Fruit fly (Drosophila melanogaster): Measurements from ENCODE around the gene AhcyL2.

Gene AhcyL2

dm6 chr3R:17002218-17003110 lies 20.5 kb upstream of the AhcyL2 start, which contains the start of the genes Sf3a1 and Irc (continued):
- TF ChIP-seq CG3163 (GFP tag; optimal IDR thresholded peaks at IDR 0.05) (no peak), dati (GFP tag; IDR thresholded peaks at IDR 0.05) (no peak), CG11723 (GFP tag; optimal IDR thresholded peaks at IDR 0.05) (no peak), HmgD (GFP tag; optimal IDR thresholded peaks at IDR 0.05) (peak; percentile 87), trem (tag; optimal IDR thresholded peaks at IDR 0.05) (peak; percentile 75), BEAF-32 (GFP tag; optimal IDR thresholded peaks at IDR 0.05) (peak; percentile 96), ham (GFP tag; IDR thresholded peaks at IDR 0.05) (no peak), Bteb2 (GFP tag; optimal IDR thresholded peaks at IDR 0.05) (no peak), chn (GFP tag; optimal IDR thresholded peaks at IDR 0.05) (no peak), grn (GFP tag; optimal IDR thresholded peaks at IDR 0.05) (peak; percentile 10), D19A (tag; optimal IDR thresholded peaks at IDR 0.05) (no peak), CG10565 (GFP tag; optimal IDR thresholded peaks at IDR 0.05) (no peak), Chrac-16 (GFP tag; optimal IDR thresholded peaks at IDR 0.05) (peak; percentile 13), CG10366 (GFP tag; IDR thresholded peaks at IDR 0.05) (no peak), lov (optimal IDR thresholded peaks at IDR 0.05) (no peak), lov (GFP tag; IDR thresholded peaks at IDR 0.05) (no peak), bowl (GFP tag; IDR thresholded peaks at IDR 0.05) (no peak), MTF-1 (GFP tag; optimal IDR thresholded peaks at IDR 0.05; ENCODE audit: borderline replicate concordance) (no peak), aop (GFP tag; IDR thresholded peaks at IDR 0.05) (no peak), CG18619 (GFP tag; optimal IDR thresholded peaks at IDR 0.05) (no peak), GATAe (GFP tag; conservative IDR thresholded peaks at IDR 0.05) (no peak), abd-A (tag; optimal IDR thresholded peaks at IDR 0.05) (no peak), Nf-YA (GFP tag; IDR thresholded peaks at IDR 0.05) (no peak), psq (GFP tag; optimal IDR thresholded peaks at IDR 0.05) (no peak), vvl (GFP tag; IDR thresholded peaks at IDR 0.05) (peak; percentile 80; the same call in 1 of the 2 replicates), nom (GFP tag; optimal IDR thresholded peaks at IDR 0.05) (peak; percentile 64), otp (GFP tag; IDR thresholded peaks at IDR 0.05) (no peak), Mes4 (GFP tag; optimal IDR thresholded peaks at IDR 0.05) (no peak), Ravus (GFP tag; IDR thresholded peaks at IDR 0.05) (no peak), gsb-n (tag; optimal IDR thresholded peaks at IDR 0.05) (no peak), schlank (tag; optimal IDR thresholded peaks at IDR 0.05) (no peak), CG13775 (GFP tag; optimal IDR thresholded peaks at IDR 0.05) (no peak), tio (GFP tag; optimal IDR thresholded peaks at IDR 0.05) (no peak), CG10431 (GFP tag; optimal IDR thresholded peaks at IDR 0.05) (peak; percentile 47), oc (tag; optimal IDR thresholded peaks at IDR 0.05) (peak; percentile 70), en (GFP tag; optimal IDR thresholded peaks at IDR 0.05) (no peak), CG15011 (GFP tag; optimal IDR thresholded peaks at IDR 0.05) (no peak), Elba2 (GFP tag; optimal IDR thresholded peaks at IDR 0.05) (no peak), bab2 (GFP tag; optimal IDR thresholded peaks at IDR 0.05) (peak; percentile 13), CG34422 (GFP tag; IDR thresholded peaks at IDR 0.05) (peak; percentile 46; the same call in 1 of the 3 replicates), Ets97D (GFP tag; optimal IDR thresholded peaks at IDR 0.05) (peak; percentile 78), danr (GFP tag; IDR thresholded peaks at IDR 0.05) (no peak), bigmax (GFP tag; optimal IDR thresholded peaks at IDR 0.05) (no peak), slou (GFP tag; optimal IDR thresholded peaks at IDR 0.05) (no peak), CG31441 (GFP tag; IDR thresholded peaks at IDR 0.05) (no peak), CG13123 (GFP tag; optimal IDR thresholded peaks at IDR 0.05) (no peak), Hr3 (GFP tag; optimal IDR thresholded peaks at IDR 0.05) (no peak), pzg (GFP tag; optimal IDR thresholded peaks at IDR 0.05) (peak; percentile 95), sd (tag; optimal IDR thresholded peaks at IDR 0.05) (no peak), salm (tag; optimal IDR thresholded peaks at IDR 0.05) (no peak), Atf-2 (GFP tag; optimal IDR thresholded peaks at IDR 0.05) (no peak)

Measured in whole organism, embryonic.